Fruit fly (Drosophila melanogaster): ENCODE data around the gene MED30.

Gene MED30

DNA sequence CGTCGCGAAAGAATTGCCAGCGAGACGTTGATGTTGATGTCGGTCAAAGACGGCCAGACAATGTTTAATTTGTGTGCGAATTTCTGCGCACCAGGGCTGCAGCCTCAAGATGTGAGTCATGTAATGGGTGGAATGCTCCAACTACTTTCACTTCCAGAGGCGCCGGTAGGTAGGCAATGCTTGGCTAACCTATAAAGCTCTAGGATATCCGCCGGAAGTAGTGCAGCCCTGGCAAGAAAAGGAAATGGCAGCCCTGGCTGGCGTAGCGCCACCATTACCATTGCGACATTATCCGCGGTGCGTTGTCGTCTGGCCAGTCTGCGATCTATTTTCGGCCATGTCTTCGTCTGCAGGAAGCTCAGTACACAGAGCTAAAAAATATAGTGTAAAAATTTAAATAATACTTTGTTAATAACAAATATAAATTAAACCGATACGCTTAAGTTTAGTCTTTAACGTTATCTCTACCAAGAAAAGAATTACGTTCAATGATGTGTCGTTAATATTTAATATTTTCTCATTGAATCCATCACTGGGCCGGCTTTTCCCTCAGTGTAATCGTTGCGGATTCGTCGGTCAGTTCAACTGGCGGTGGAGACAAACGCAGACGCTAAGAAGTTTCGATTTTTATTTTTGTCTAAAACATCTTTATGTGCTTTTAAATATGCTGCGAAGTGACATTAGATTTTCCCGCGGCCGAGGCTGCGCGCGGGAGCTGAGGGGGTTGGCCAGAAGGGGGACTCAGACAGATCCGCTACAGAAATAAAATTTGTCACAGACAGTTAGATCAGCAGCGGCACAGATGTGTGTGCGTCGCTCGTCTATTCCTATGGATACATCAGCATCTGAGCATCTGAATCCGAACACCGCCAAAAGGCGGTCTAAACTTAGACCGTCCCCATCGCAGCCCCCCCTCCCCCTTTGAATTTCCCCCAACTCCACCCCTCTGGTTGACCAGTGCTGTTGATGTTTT is 42.0 kb downstream of the MED30 start (continued):
- peak; percentile 56 for TF ChIP-seq CG9609 (GFP tag; optimal IDR thresholded peaks at IDR 0.05)
- no peak for TF ChIP-seq yki (optimal IDR thresholded peaks at IDR 0.05)
- TF ChIP-seq Nf-YA (GFP tag; IDR thresholded peaks at IDR 0.05): peak; percentile 68
- TF ChIP-seq sna (GFP tag; IDR thresholded peaks at IDR 0.05; ENCODE audit: partially characterized antibody): no peak
- TF ChIP-seq Nf-YB (GFP tag; optimal IDR thresholded peaks at IDR 0.05): peak; percentile 32
- peak; percentile 27; the same call in 1 of the 2 replicates for TF ChIP-seq Doc2 (GFP tag; IDR thresholded peaks at IDR 0.05)
- peak; percentile 44; the same call in 1 of the 2 replicates for TF ChIP-seq E2f1 (GFP tag; IDR thresholded peaks at IDR 0.05)
- peak; percentile 0 for TF ChIP-seq CG31388 (GFP tag; optimal IDR thresholded peaks at IDR 0.05)
- peak; percentile 68 for TF ChIP-seq CG17359 (tag; optimal IDR thresholded peaks at IDR 0.05)
- peak; percentile 91 for TF ChIP-seq Rfx (GFP tag; IDR thresholded peaks at IDR 0.05)
- peak; percentile 44 for TF ChIP-seq bab2 (GFP tag; optimal IDR thresholded peaks at IDR 0.05)
- peak; percentile 79 for TF ChIP-seq B-H2 (GFP tag; optimal IDR thresholded peaks at IDR 0.05)
- no peak for TF ChIP-seq trh (GFP tag; optimal IDR thresholded peaks at IDR 0.05)
- TF ChIP-seq Dad (GFP tag; optimal IDR thresholded peaks at IDR 0.05): peak; percentile 47
- no peak for TF ChIP-seq CG9797 (GFP tag; optimal IDR thresholded peaks at IDR 0.05)
- TF ChIP-seq Ssrp (tag; optimal IDR thresholded peaks at IDR 0.05): peak; percentile 44
- TF ChIP-seq CG7745 (tag; optimal IDR thresholded peaks at IDR 0.05): no peak
- peak; percentile 25 for TF ChIP-seq CG2116 (GFP tag; optimal IDR thresholded peaks at IDR 0.05)
- peak; percentile 18 for TF ChIP-seq CG6683 (GFP tag; optimal IDR thresholded peaks at IDR 0.05)
- no peak for TF ChIP-seq CG9876 (GFP tag; optimal IDR thresholded peaks at IDR 0.05)
- peak; percentile 51 for TF ChIP-seq fu2 (GFP tag; optimal IDR thresholded peaks at IDR 0.05)
- TF ChIP-seq fd3F (GFP tag; optimal IDR thresholded peaks at IDR 0.05): peak; percentile 81
- TF ChIP-seq CG8089 (GFP tag; optimal IDR thresholded peaks at IDR 0.05): peak; percentile 65
- TF ChIP-seq CG11695 (GFP tag; IDR thresholded peaks at IDR 0.05): peak; percentile 75; the same call in 2 of the 3 replicates
- TF ChIP-seq kah (GFP tag; optimal IDR thresholded peaks at IDR 0.05): peak; percentile 73
- TF ChIP-seq chm (GFP tag; IDR thresholded peaks at IDR 0.05): peak; percentile 78
- TF ChIP-seq CG3281 (GFP tag; optimal IDR thresholded peaks at IDR 0.05): peak; percentile 85
- peak; percentile 40 for TF ChIP-seq kni (GFP tag; optimal IDR thresholded peaks at IDR 0.05)
- TF ChIP-seq Stat92E (GFP tag; optimal IDR thresholded peaks at IDR 0.05): no peak
- peak; percentile 16 to 36 for TF ChIP-seq insv (GFP tag; optimal IDR thresholded peaks at IDR 0.05)
- peak; percentile 7 for TF ChIP-seq Lhr (GFP tag; optimal IDR thresholded peaks at IDR 0.05)
- no peak for TF ChIP-seq CTCF (GFP tag; optimal IDR thresholded peaks at IDR 0.05)
- TF ChIP-seq Fer2 (tag; optimal IDR thresholded peaks at IDR 0.05): peak; percentile 39
- peak; percentile 53 for TF ChIP-seq maf-S (GFP tag; optimal IDR thresholded peaks at IDR 0.05)
- TF ChIP-seq CG1529 (GFP tag; optimal IDR thresholded peaks at IDR 0.05): peak; percentile 42
- peak; percentile 59 for TF ChIP-seq shn (GFP tag; optimal IDR thresholded peaks at IDR 0.05)
- TF ChIP-seq dimm (GFP tag; IDR thresholded peaks at IDR 0.05): peak; percentile 57
- TF ChIP-seq scrt (GFP tag; optimal IDR thresholded peaks at IDR 0.05): peak; percentile 66
- TF ChIP-seq CG3065 (GFP tag; optimal IDR thresholded peaks at IDR 0.05): no peak
- no peak for TF ChIP-seq Elba2 (GFP tag; optimal IDR thresholded peaks at IDR 0.05)
- TF ChIP-seq Meics (GFP tag; optimal IDR thresholded peaks at IDR 0.05): peak; percentile 84
- TF ChIP-seq slp2 (GFP tag; optimal IDR thresholded peaks at IDR 0.05): no peak
- TF ChIP-seq CG17802 (tag; optimal IDR thresholded peaks at IDR 0.05): no peak
- no peak for TF ChIP-seq Lpt (GFP tag; optimal IDR thresholded peaks at IDR 0.05)
- peak; percentile 63 for TF ChIP-seq CG4424 (GFP tag; optimal IDR thresholded peaks at IDR 0.05)
- peak; percentile 75 for TF ChIP-seq Mrtf (GFP tag; IDR thresholded peaks at IDR 0.05)
- TF ChIP-seq HLH4C (GFP tag; IDR thresholded peaks at IDR 0.05; ENCODE audit: partially characterized antibody): no peak
- peak; percentile 51 for TF ChIP-seq CG10979 (tag; optimal IDR thresholded peaks at IDR 0.05)
- TF ChIP-seq CG3163 (GFP tag; optimal IDR thresholded peaks at IDR 0.05): peak; percentile 57

Measured in whole organism, embryonic.